Fruit fly (Drosophila melanogaster): ENCODE data around the gene Nak.

Gene Nak

DNA sequence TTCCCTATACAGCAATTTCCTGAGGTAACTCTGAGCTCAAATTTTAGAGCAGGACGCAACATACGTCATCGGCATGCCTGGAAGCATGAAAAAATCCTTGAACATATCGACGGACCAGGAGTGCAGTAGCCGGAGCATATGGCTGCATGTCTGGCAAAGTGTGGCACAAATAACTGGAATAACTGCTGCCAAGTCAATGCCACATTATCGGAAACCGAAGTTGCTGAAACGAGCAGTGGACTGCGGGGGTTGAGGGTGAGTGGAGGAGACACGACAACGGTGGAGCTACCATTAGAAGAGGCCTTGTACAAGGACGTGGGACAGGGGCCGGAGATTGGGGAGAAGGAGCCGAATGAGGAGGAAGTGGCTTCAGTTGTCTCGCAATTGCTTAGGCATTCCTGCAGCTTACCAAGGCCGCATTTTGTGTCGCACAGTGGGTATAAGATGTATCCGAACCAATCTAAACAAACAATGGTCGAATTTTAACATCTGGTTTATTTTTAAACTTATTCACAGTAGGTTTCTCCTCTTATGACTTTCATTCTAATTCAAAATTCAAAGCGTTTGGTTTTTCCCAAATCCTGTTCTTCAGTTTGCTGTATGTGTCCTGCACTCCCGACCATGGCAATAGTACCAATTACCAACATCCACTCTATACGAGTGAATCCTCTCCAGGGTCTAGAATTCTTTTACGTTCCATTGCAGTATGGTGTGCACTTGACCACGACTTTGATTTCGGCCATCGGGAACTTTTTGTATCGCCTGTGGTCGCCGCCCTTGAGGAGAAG is 22.6 kb downstream of the Nak start, which contains the start of gene CG46304:
Gene CG46304 (plus strand): TSS at position 541 of the 788 bp plus-strand sequence.
- TF ChIP-seq noc (tag; optimal IDR thresholded peaks at IDR 0.05) = no peak

DNA sequence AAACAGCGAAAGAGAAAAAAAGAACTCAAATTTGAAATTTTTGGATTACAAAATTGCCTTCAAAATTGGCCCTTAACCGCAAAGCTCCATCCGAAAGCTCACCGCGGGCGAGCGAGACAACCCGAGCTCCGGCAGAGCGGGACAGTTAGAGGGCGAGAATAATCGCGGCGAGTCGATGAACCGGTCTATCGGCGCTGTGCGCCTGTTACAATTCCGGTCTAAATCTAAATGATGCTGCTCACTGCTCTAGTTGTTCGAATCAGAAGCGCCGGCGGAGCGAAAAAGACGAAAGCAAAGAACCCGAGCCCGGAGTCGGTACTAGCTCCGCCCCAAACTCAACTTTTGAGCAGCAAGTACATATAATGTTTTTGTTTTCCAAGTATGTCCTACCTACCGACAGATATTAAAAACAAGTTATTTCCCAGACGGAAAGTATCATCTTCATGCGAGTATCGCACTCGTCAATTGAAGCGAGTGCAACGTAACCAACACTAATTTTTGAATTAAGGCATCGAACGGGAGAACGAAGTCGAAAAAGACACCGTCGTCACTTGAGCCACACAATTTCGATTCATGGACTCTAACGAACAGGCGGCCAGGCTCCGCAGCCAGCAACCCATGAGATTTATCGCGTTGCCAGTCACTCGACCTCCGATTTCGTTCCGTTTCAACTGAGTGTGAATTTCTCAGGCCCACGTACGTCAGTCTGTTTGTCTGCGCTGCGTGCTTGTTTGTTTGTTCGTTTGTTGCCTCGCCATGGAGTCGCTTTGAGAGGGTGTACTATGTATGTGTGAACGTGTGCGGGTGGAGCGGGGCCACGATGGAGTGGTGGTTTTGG is 24.1 kb downstream of the Nak start:
- no peak for TF ChIP-seq noc (tag; optimal IDR thresholded peaks at IDR 0.05)

DNA sequence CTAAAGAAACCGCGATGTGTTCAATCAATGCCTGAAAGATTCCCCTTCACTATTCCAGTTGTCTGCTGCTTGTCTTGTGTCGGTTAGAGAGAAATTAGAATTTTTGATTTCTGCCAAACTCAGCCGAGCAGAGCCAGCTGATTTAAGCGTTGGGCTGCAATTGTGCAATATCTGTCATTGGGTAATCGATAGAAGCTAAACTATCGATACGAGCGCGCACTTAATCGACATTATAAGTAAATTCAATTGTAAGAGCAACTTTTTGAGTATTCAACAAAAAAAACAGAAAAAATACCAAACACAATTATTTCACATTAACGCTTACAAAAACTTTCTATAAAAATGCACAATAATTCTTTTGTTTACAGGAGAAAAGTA is 24.8 kb downstream of the Nak start, which contains the start of gene ssp3:
Gene ssp3 (minus strand): TSS at position 164 of the 378 bp plus-strand sequence.
- no peak for TF ChIP-seq noc (tag; optimal IDR thresholded peaks at IDR 0.05)

DNA sequence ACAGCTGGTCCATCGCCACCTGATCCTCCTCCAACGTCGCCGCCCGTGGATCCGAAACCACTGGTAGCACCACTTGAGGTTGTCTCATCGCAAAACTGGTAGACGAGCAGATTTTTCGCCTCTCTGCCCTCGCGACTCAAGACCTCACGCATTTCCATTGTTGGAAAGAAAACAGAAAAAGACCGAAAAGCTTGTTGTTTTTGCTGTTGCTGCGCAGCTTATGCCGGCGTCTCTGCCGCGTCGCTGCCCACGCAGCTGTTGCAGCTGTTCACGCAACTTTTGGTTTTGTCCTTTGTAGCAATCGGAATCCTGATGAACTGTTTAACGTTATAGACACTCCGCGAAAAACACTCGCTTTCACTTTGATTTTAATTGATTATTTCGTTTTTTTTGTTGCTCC is 25.2 kb downstream of the Nak start:
- no peak for TF ChIP-seq noc (tag; optimal IDR thresholded peaks at IDR 0.05)

DNA sequence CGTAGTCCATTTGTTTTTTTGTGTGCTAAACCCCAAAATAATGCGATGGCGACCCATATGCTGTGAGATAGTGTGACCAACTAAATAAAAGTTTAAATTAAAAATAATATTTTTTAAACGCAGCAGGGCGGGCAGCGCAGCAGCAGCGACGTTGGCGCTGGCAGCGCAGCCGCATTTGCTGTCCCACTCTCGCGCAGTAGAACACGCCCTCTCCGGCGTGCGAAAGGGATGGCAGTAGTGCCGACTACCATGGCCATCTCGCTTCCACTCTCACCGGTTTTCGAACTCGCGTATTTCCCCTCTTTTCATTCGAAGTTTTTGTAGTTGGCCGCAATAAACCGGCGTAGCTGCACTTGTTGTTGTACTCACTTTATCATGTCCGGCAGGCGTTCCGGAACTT is 32.5 kb downstream of the Nak start:
- TF ChIP-seq noc (tag; optimal IDR thresholded peaks at IDR 0.05) = no peak

dm6 chr2L:18934588-18934987 is 34.0 kb downstream of the Nak start:
- TF ChIP-seq noc (tag; optimal IDR thresholded peaks at IDR 0.05) = no peak

- no peak for TF ChIP-seq noc (tag; optimal IDR thresholded peaks at IDR 0.05)
Measured at dm6 chr2L:18933867-18934266, 34.7 kb downstream of the Nak start.

- TF ChIP-seq noc (tag; optimal IDR thresholded peaks at IDR 0.05) = no peak
Measured at dm6 chr2L:18930352-18931122, 38.0 kb downstream of the Nak start.

DNA sequence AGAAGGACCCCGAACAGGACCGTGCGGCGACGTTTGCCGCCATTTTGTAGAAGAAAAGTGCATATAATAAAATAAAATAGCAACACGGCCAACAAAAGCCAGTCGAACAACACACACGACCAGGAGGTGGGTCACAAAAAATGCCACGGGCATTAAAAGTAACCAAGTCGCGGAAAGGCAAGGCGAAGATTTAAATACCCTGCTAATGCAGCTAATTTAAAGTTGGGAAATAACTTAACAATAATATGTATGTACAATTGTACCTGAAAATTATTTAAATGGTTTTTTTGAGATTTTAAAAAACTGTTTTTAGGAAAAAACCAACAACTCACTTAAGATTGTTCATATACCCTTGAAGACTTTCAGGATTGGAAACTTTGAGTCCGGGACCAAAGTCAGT is 38.9 kb downstream of the Nak start:
- no peak for TF ChIP-seq noc (tag; optimal IDR thresholded peaks at IDR 0.05)

DNA sequence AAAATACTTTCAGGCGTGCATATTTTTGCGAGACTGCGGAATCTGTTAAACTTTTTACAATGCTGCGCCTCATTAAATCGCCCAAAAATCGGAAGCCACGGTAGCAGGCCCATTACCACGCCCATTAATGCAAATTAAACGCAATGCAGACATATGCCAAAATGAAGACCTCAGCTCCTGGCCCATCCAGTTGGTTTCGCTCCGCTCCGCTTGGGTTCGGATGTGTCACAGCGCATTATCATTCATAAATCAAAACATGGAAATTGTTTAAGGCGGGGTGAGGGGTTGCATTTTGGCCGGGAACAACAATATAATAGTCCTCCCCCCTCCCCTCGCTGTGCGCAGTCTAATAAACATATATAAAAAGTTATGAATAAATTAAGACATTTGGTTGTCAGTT is 40.7 kb downstream of the Nak start:
- no peak for TF ChIP-seq noc (tag; optimal IDR thresholded peaks at IDR 0.05)

dm6 chr2L:18925956-18926355 is 42.6 kb downstream of the Nak start:
- no peak for TF ChIP-seq noc (tag; optimal IDR thresholded peaks at IDR 0.05)

DNA sequence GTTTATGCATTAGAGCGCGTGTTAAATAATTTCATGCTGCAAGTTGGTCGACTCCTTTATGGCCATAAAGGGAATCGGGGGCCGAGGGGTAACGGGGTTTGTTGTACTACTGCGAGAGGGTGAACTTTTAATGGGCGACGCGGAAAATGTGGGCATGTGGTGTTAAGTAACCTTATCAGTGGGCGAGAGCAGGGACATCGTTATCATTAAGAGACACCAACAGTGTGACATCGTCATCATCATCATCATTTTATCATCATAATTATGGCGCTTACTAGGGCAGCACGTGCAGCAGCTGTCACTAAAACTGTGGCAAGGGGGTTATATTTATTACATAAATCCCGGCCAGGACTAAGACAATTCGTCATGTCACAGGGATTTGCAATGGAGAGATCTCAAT is 43.2 kb downstream of the Nak start:
- no peak for TF ChIP-seq noc (tag; optimal IDR thresholded peaks at IDR 0.05)

DNA sequence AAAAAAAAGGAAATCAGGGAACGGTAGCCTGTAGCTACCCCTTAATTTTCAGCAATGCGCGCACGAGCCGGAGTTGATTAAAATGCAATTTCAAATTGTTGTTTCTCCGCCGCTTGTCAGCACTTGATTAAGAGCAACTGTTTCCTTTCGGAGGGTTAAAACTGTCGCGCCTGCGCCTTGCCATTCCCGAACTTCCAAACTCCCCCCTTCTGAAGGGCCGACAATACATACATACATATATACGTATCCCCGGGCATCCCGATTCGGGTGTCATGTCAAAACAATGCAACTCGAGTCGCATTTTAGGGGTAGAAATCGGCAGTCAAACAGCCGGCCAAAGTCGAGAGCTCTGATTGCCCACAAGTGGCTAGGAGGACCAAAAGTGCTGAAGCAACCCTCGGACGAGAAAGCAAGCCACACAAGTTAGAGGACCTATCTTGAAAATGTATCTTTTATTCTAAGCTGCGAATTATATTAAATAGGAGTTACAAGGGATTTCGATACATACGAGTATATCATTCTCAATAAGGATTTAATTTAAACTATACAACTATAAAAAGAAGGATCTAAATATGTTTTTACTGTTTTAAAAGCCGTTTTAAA is 43.8 kb downstream of the Nak start:
- no peak for TF ChIP-seq noc (tag; optimal IDR thresholded peaks at IDR 0.05)

- no peak for TF ChIP-seq noc (tag; optimal IDR thresholded peaks at IDR 0.05)
Measured at dm6 chr2L:18921246-18921645, 47.3 kb downstream of the Nak start.

DNA sequence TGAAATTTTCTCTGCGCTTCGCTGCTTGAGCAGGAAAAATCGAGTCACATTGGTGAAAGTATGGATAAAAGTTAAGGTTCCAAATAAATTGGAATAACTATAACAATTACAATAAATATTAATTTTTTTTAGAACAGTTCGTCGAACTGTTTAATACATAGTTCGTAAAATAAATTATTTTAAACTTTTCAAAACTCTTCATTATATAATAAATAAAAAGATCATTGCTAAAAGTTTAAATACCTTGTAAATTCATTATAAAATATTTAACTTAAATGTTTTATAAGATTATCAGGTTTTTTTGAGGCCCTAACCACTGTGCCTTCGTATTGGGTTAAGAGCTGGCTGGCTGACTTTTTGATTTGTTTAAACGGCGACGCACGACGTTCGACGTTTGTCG is 49.1 kb downstream of the Nak start:
- TF ChIP-seq noc (tag; optimal IDR thresholded peaks at IDR 0.05) = no peak

DNA sequence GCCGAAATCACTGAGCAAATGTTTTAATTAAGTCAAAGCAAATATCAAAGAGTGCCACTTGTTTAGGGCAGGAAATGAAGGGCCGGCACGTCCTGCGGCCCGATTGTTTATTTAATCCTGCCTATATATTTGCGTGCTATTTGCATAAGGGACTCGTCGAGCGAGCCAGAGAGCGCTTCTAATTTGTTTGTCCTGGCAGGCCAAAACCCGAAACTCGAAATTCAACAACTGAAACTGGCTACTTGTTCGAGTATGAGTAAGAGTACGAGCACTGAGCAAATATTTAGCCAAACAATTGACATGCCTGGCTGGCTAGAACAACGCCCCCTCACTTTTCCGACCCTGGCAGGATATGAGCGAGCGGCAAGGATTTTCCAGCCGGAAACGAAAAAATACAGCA is 51.0 kb downstream of the Nak start:
- TF ChIP-seq noc (tag; optimal IDR thresholded peaks at IDR 0.05) = no peak
